Fruit fly (Drosophila melanogaster): ENCODE results near the gene Acp95EF.

The Acp95EF gene

dm6 chr3R:24226744-24227143 is 2.0 kb upstream of the Acp95EF start, which contains the start of the genes Spps and CG13609 (continued):
- TF ChIP-seq CG32532 (GFP tag; IDR thresholded peaks at IDR 0.05) (0 out of 2 replicates have a peak, but pooled peaks have one; percentile 27), Taf1 (GFP tag; IDR thresholded peaks at IDR 0.05) (no peak), ATbp (GFP tag; optimal IDR thresholded peaks at IDR 0.05) (no peak), cas (GFP tag; IDR thresholded peaks at IDR 0.05) (no peak), Camta (GFP tag; optimal IDR thresholded peaks at IDR 0.05) (no peak), Mrtf (GFP tag; IDR thresholded peaks at IDR 0.05) (no peak), CG34224 (GFP tag; IDR thresholded peaks at IDR 0.05; ENCODE audit: partially characterized antibody) (peak; percentile 99), slbo (GFP tag; IDR thresholded peaks at IDR 0.05) (peak; percentile 42; the same call in 1 of the 2 replicates), pan (optimal IDR thresholded peaks at IDR 0.05) (no peak), pan (GFP tag; optimal IDR thresholded peaks at IDR 0.05 in 1 of 2, IDR thresholded peaks at IDR 0.05 in 1 of 2) (peak in 1 of 2 experiments; percentile 4), bab2 (GFP tag; optimal IDR thresholded peaks at IDR 0.05) (no peak), gfzf (GFP tag; optimal IDR thresholded peaks at IDR 0.05) (peak; percentile 55), CG14710 (tag; optimal IDR thresholded peaks at IDR 0.05) (peak; percentile 37), CG14667 (GFP tag; IDR thresholded peaks at IDR 0.05) (no peak), CG10274 (GFP tag; optimal IDR thresholded peaks at IDR 0.05) (no peak), Hr78 (GFP tag; optimal IDR thresholded peaks at IDR 0.05) (no peak), CG7839 (tag; optimal IDR thresholded peaks at IDR 0.05) (no peak), CG10321 (GFP tag; IDR thresholded peaks at IDR 0.05) (no peak), TFAM (GFP tag; optimal IDR thresholded peaks at IDR 0.05) (no peak), CG10209 (GFP tag; optimal IDR thresholded peaks at IDR 0.05) (no peak), CG10462 (GFP tag; optimal IDR thresholded peaks at IDR 0.05) (no peak), CG10654 (GFP tag; optimal IDR thresholded peaks at IDR 0.05) (no peak), Fer1 (GFP tag; optimal IDR thresholded peaks at IDR 0.05) (peak; percentile 24), CG9609 (GFP tag; optimal IDR thresholded peaks at IDR 0.05) (peak; percentile 3), CG15479 (GFP tag; optimal IDR thresholded peaks at IDR 0.05) (no peak), lbe (GFP tag; optimal IDR thresholded peaks at IDR 0.05) (no peak), CG10431 (GFP tag; optimal IDR thresholded peaks at IDR 0.05) (peak; percentile 46), Stat92E (GFP tag; optimal IDR thresholded peaks at IDR 0.05) (no peak), BtbVII (GFP tag; optimal IDR thresholded peaks at IDR 0.05) (no peak), pros (GFP tag; optimal IDR thresholded peaks at IDR 0.05) (no peak), Dref (GFP tag; IDR thresholded peaks at IDR 0.05) (peak; percentile 96), CG7372 (GFP tag; IDR thresholded peaks at IDR 0.05) (no peak), CG3838 (GFP tag; optimal IDR thresholded peaks at IDR 0.05) (no peak), sisA (GFP tag; IDR thresholded peaks at IDR 0.05) (no peak), Dip2 (GFP tag; IDR thresholded peaks at IDR 0.05) (no peak), crp (GFP tag; optimal IDR thresholded peaks at IDR 0.05) (peak in 1 of 2 experiments; percentile 1), hth (optimal IDR thresholded peaks at IDR 0.05) (no peak), Ssrp (tag; optimal IDR thresholded peaks at IDR 0.05) (no peak), dati (GFP tag; IDR thresholded peaks at IDR 0.05) (no peak), CG6654 (GFP tag; optimal IDR thresholded peaks at IDR 0.05) (no peak), CG8359 (GFP tag; optimal IDR thresholded peaks at IDR 0.05; ENCODE audit: borderline replicate concordance) (no peak), NFAT (GFP tag; IDR thresholded peaks at IDR 0.05) (no peak), tio (GFP tag; optimal IDR thresholded peaks at IDR 0.05) (no peak), ham (GFP tag; IDR thresholded peaks at IDR 0.05) (no peak), inv (GFP tag; IDR thresholded peaks at IDR 0.05; ENCODE audit: partially characterized antibody) (peak; percentile 93), HLHmδ (GFP tag; optimal IDR thresholded peaks at IDR 0.05) (peak; percentile 2), NfI (GFP tag; optimal IDR thresholded peaks at IDR 0.05) (peak; percentile 27), pho (GFP tag; optimal IDR thresholded peaks at IDR 0.05) (no peak), CG13775 (GFP tag; optimal IDR thresholded peaks at IDR 0.05) (peak; percentile 21), ind (GFP tag; optimal IDR thresholded peaks at IDR 0.05) (no peak), ash1 (GFP tag; optimal IDR thresholded peaks at IDR 0.05) (no peak)

Measured in whole organism, embryonic.